Fruit fly (Drosophila melanogaster) whole organism, embryonic: Measurements from ENCODE around the gene mld.

Source experiments
- CG10274 ChIP-seq: fragments of 200-800 bp; sonication (Bioruptor generic); optimal IDR thresholded peaks from 3 replicates; lab custom pipeline; 2017; ENCODE audit warnings: missing biosample characterization, mild to moderate bottlenecking, missing genetic modification characterization
- CG12155 ChIP-seq: fragments of 200-800 bp; sonication (Bioruptor generic); optimal IDR thresholded peaks from 3 replicates; lab custom pipeline; 2016; ENCODE audit warnings: missing biosample characterization, missing genetic modification characterization
- CG12236 ChIP-seq: fragments of 200-800 bp; sonication (Bioruptor generic); optimal IDR thresholded peaks from 2 replicates; lab custom pipeline; 2016; ENCODE audit warnings: missing biosample characterization, missing genetic modification characterization
- CG12942 ChIP-seq: fragments of 200-800 bp; sonication (Bioruptor generic); optimal IDR thresholded peaks from 3 replicates; lab custom pipeline; 2016; ENCODE audit warnings: missing biosample characterization, missing genetic modification characterization
- CG15479 ChIP-seq: fragments of 200-800 bp; sonication (Bioruptor generic); optimal IDR thresholded peaks from 3 replicates; lab custom pipeline; 2019; ENCODE audit warnings: missing biosample characterization, mild to moderate bottlenecking, missing genetic modification characterization, moderate library complexity
- CG18619 ChIP-seq: fragments of 200-800 bp; sonication (Bioruptor generic); optimal IDR thresholded peaks from 3 replicates; lab custom pipeline; 2017; ENCODE audit warnings: missing biosample characterization, mild to moderate bottlenecking, missing genetic modification characterization
- CG31224 ChIP-seq: fragments of 200-800 bp; sonication (Bioruptor generic); IDR thresholded peaks from 2 replicates; pipeline ENCODE4 v1.3.6; 2022; ENCODE audit warnings: missing biosample characterization, missing genetic modification characterization
- CG32532 ChIP-seq: fragments of 200-800 bp; sonication (Bioruptor generic); IDR thresholded peaks from 2 replicates; pipeline ENCODE4 v1.3.6; 2022; ENCODE audit warnings: missing biosample characterization, missing genetic modification characterization
- CG4282 ChIP-seq: fragments of 200-800 bp; sonication (Bioruptor generic); optimal IDR thresholded peaks from 2 replicates; lab custom pipeline; 2016; ENCODE audit warnings: missing biosample characterization, missing genetic modification characterization
- CG4360 ChIP-seq: fragments of 200-800 bp; sonication (Bioruptor generic); IDR thresholded peaks from 2 replicates; pipeline ENCODE4 v1.3.6; 2022; ENCODE audit warnings: missing biosample characterization, missing genetic modification characterization
- CG5953 ChIP-seq: fragments of 200-800 bp; sonication (Bioruptor generic); IDR thresholded peaks from 2 replicates; pipeline ENCODE4 v1.3.6; 2022; ENCODE audit warnings: missing biosample characterization, missing genetic modification characterization
- CG6765 ChIP-seq: fragments of 200-800 bp; sonication (Bioruptor generic); optimal IDR thresholded peaks from 3 replicates; lab custom pipeline; 2017; ENCODE audit warnings: missing biosample characterization, mild to moderate bottlenecking, missing genetic modification characterization
- CG8290 ChIP-seq, 3 experiments: fragments of 200-800 bp; sonication (Bioruptor generic); optimal IDR thresholded peaks; 2 replicates each; lab custom pipeline; 2016 to 2019; ENCODE audit warnings: missing biosample characterization in 3 of 3, missing genetic modification characterization in 3 of 3, mild to moderate bottlenecking in 2 of 3, moderate library complexity in 1 of 3
- CG8359 ChIP-seq: fragments of 200-800 bp; sonication (Bioruptor generic); optimal IDR thresholded peaks from 2 replicates; lab custom pipeline; 2017; ENCODE audit warnings: missing biosample characterization, mild to moderate bottlenecking, missing genetic modification characterization, borderline replicate concordance
- Deaf1 ChIP-seq: fragments of 200-800 bp; optimal IDR thresholded peaks from 3 replicates; lab custom pipeline; 2019; ENCODE audit warnings: missing biosample characterization, mild to moderate bottlenecking, missing genetic modification characterization, moderate library complexity
- Elba2 ChIP-seq: fragments of 200-800 bp; sonication (Bioruptor generic); optimal IDR thresholded peaks from 3 replicates; lab custom pipeline; 2016; ENCODE audit warnings: missing biosample characterization, missing genetic modification characterization
- Ets65A ChIP-seq: fragments of 200-800 bp; sonication (Bioruptor generic); peaks from one replicate; lab custom pipeline; 2016; ENCODE audit warnings: missing biosample characterization, missing genetic modification characterization
- Gsc ChIP-seq: fragments of 200-800 bp; sonication (Bioruptor generic); IDR thresholded peaks from 2 replicates; pipeline ENCODE4 v1.3.6; 2022; ENCODE audit warnings: missing biosample characterization, missing genetic modification characterization
- Hand ChIP-seq: fragments of 200-800 bp; sonication (Bioruptor generic); optimal IDR thresholded peaks from 2 replicates; lab custom pipeline; 2017; ENCODE audit warnings: mild to moderate bottlenecking, missing biosample characterization, missing genetic modification reagents, missing genetic modification characterization
- Med ChIP-seq: fragments of 200-800 bp; sonication (Bioruptor generic); peaks from one replicate; lab custom pipeline; 2016; ENCODE audit warnings: missing biosample characterization, missing genetic modification characterization, mild to moderate bottlenecking, inconsistent platforms, moderate library complexity
- NC2β ChIP-seq: fragments of 200-800 bp; sonication (Bioruptor generic); optimal IDR thresholded peaks from 2 replicates; lab custom pipeline; 2016; ENCODE audit warnings: missing biosample characterization, missing genetic modification characterization
- Ravus ChIP-seq: fragments of 200-800 bp; sonication (Bioruptor generic); IDR thresholded peaks from 2 replicates; pipeline ENCODE4 v1.3.6; 2022; ENCODE audit warnings: missing biosample characterization, missing genetic modification characterization
- Rfx ChIP-seq: fragments of 200-800 bp; sonication (Bioruptor generic); IDR thresholded peaks from 2 replicates; pipeline ENCODE4 v1.3.6; 2022; ENCODE audit warnings: missing biosample characterization, missing genetic modification characterization
- Vsx1 ChIP-seq: fragments of 200-800 bp; sonication (Bioruptor generic); optimal IDR thresholded peaks from 2 replicates; lab custom pipeline; 2017; ENCODE audit warnings: missing biosample characterization, mild to moderate bottlenecking, missing genetic modification characterization, missing genetic modification reagents
- Xrp1 ChIP-seq: fragments of 200-800 bp; sonication (Bioruptor generic); IDR thresholded peaks from 2 replicates; pipeline ENCODE4 v1.3.6; 2022; ENCODE audit warnings: missing biosample characterization, missing genetic modification characterization
- YL-1 ChIP-seq: fragments of 200-800 bp; sonication (Bioruptor generic); optimal IDR thresholded peaks from 3 replicates; lab custom pipeline; 2017; ENCODE audit warnings: missing biosample characterization, mild to moderate bottlenecking, missing genetic modification characterization
- abd-A ChIP-seq: fragments of 200-800 bp; sonication (Bioruptor generic); optimal IDR thresholded peaks from 3 replicates; lab custom pipeline; 2019; ENCODE audit warnings: missing biosample characterization, mild to moderate bottlenecking, missing genetic modification characterization, moderate library complexity
- ash1 ChIP-seq: fragments of 200-800 bp; sonication (Bioruptor generic); optimal IDR thresholded peaks from 2 replicates; lab custom pipeline; 2018; ENCODE audit warnings: missing biosample characterization, mild to moderate bottlenecking, missing genetic modification characterization
- bigmax ChIP-seq: fragments of 200-800 bp; sonication (Bioruptor generic); optimal IDR thresholded peaks from 2 replicates; lab custom pipeline; 2018; ENCODE audit warnings: missing biosample characterization, mild to moderate bottlenecking, missing genetic modification characterization
- chinmo ChIP-seq: fragments of 200-800 bp; sonication (Bioruptor generic); IDR thresholded peaks from 4 replicates; pipeline ENCODE4 v1.3.6; 2022; ENCODE audit warnings: missing biosample characterization, missing genetic modification characterization; ENCODE audit not compliant: partially characterized antibody
- crol ChIP-seq: fragments of 200-800 bp; sonication (Bioruptor generic); IDR thresholded peaks from 2 replicates; pipeline ENCODE4 v1.3.6; 2022; ENCODE audit warnings: missing biosample characterization, missing genetic modification characterization
- dan ChIP-seq: fragments of 200-800 bp; sonication (Bioruptor generic); IDR thresholded peaks from 2 replicates; pipeline ENCODE4 v1.3.6; 2022; ENCODE audit warnings: missing biosample characterization, missing genetic modification characterization
- danr ChIP-seq: fragments of 200-800 bp; sonication (Bioruptor generic); IDR thresholded peaks from 2 replicates; pipeline ENCODE4 v1.3.6; 2022; ENCODE audit warnings: missing biosample characterization, missing genetic modification characterization
- dmrt11E ChIP-seq: fragments of 200-800 bp; sonication (Bioruptor generic); optimal IDR thresholded peaks from 3 replicates; lab custom pipeline; 2018; ENCODE audit warnings: missing biosample characterization, mild to moderate bottlenecking, missing genetic modification characterization, moderate library complexity
- ewg ChIP-seq: fragments of 200-800 bp; sonication (Bioruptor generic); optimal IDR thresholded peaks from 3 replicates; lab custom pipeline; 2017; ENCODE audit warnings: mild to moderate bottlenecking, missing biosample characterization, missing genetic modification reagents, missing genetic modification characterization
- grn ChIP-seq: fragments of 200-800 bp; sonication (Bioruptor generic); optimal IDR thresholded peaks from 3 replicates; lab custom pipeline; 2017; ENCODE audit warnings: missing biosample characterization, missing genetic modification characterization
- gt ChIP-seq: fragments of 200-800 bp; sonication (Bioruptor generic); IDR thresholded peaks from 2 replicates; pipeline ENCODE4 v1.3.6; 2022; ENCODE audit warnings: missing biosample characterization, missing genetic modification characterization
- mld ChIP-seq: fragments of 200-800 bp; sonication (Bioruptor generic); IDR thresholded peaks from 3 replicates; pipeline ENCODE4 v1.3.6; 2022; ENCODE audit warnings: missing biosample characterization, missing genetic modification characterization; ENCODE audit not compliant: partially characterized antibody
- nerfin-1 ChIP-seq: fragments of 200-800 bp; sonication (Bioruptor generic); optimal IDR thresholded peaks from 3 replicates; lab custom pipeline; 2019; ENCODE audit warnings: missing biosample characterization, mild to moderate bottlenecking, missing genetic modification characterization, moderate library complexity
- onecut ChIP-seq: fragments of 200-800 bp; sonication (Bioruptor generic); IDR thresholded peaks from 2 replicates; pipeline ENCODE4 v1.3.6; 2022; ENCODE audit warnings: missing biosample characterization, missing genetic modification characterization
- org-1 ChIP-seq: fragments of 200-800 bp; sonication (Bioruptor generic); optimal IDR thresholded peaks from 2 replicates; lab custom pipeline; 2017; ENCODE audit warnings: missing biosample characterization, missing genetic modification characterization
- phol ChIP-seq: fragments of 200-800 bp; sonication (Bioruptor generic); optimal IDR thresholded peaks from 3 replicates; lab custom pipeline; 2018; ENCODE audit warnings: missing biosample characterization, mild to moderate bottlenecking, missing genetic modification characterization, moderate library complexity
- pnt ChIP-seq: fragments of 200-800 bp; sonication (Bioruptor generic); optimal IDR thresholded peaks from 3 replicates; lab custom pipeline; 2016; ENCODE audit warnings: missing biosample characterization, missing genetic modification characterization
- seq ChIP-seq: fragments of 200-800 bp; sonication (Bioruptor generic); IDR thresholded peaks from 2 replicates; pipeline ENCODE4 v1.3.6; 2022; ENCODE audit warnings: missing biosample characterization, missing genetic modification characterization
- zfh2 ChIP-seq: fragments of 200-800 bp; sonication (Bioruptor generic); optimal IDR thresholded peaks from 2 replicates; lab custom pipeline; 2016; ENCODE audit warnings: missing biosample characterization, missing genetic modification characterization

The mld gene

DNA sequence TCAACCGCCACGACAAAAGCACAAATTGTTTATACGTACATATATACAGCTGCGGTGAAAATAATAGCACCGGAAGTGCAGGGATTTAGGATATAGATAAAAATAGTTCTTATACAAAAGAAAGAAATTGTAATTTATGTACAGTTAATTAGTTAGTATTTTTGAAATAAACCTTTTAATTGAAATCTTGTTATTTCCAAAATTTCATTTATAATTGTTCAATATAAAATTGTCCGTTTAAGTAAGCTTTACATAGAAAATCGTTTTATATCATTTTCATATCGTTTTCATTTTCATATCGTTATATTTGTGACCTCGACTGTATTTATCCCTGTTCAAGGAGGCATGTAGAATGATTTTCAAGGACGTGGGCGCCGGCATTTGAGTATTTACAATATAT, 11.3 kb upstream of the mld start (continued):
- TF ChIP-seq CG12155 (GFP tag; lab: Kevin White, UChicago) (peak; percentile 36), dmrt11E (tag; lab: Kevin White, UChicago) (no peak), bigmax (no peak), Elba2 (GFP tag; lab: Kevin White, UChicago) (no peak), Vsx1 (GFP tag; lab: Kevin White, UChicago) (no peak), gt (GFP tag; lab: Robert Waterston, UW) (no peak), ewg (GFP tag; lab: Kevin White, UChicago) (no peak), CG6765 (GFP tag; lab: Kevin White, UChicago) (peak; percentile 78), CG12942 (GFP tag; lab: Kevin White, UChicago) (no peak), Ravus (no peak), CG4282 (GFP tag; lab: Kevin White, UChicago) (no peak), dan (GFP tag; lab: Robert Waterston, UW) (no peak), Deaf1 (tag; lab: Kevin White, UChicago) (peak; percentile 38), abd-A (peak; percentile 50), NC2β (GFP tag; lab: Kevin White, UChicago) (no peak), CG8359 (GFP tag; lab: Kevin White, UChicago) (no peak), zfh2 (GFP tag; lab: Kevin White, UChicago) (no peak), CG10274 (GFP tag; lab: Kevin White, UChicago) (no peak), CG15479 (GFP tag; lab: Kevin White, UChicago) (no peak), CG12236 (no peak), grn (GFP tag; lab: Kevin White, UChicago) (no peak), Xrp1 (GFP tag; lab: Robert Waterston, UW) (peak; percentile 51; the same call in 1 of the 2 replicates), org-1 (GFP tag; lab: Kevin White, UChicago) (peak; percentile 67), danr (GFP tag; lab: Robert Waterston, UW) (no peak)

DNA sequence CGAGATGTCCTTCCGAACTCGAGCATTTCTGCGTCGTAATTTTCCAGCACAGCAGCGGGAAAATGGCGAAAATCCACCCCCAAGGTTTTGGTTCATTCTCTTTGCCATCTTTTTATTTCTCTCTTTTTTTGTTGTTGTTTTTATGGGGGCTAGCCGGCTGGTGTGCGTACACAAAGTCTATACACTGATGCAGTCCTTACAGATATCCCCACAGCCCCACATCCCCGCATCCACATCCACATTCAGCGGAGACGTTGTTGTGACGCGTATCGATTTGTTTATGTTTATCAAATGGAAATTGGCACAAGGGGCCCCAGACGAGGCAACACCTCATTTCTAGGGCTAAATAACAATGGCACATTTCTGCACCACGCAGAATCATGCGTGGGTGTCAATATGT, 10.3 kb upstream of the mld start:
- TF ChIP-seq CG18619 (no peak), Rfx (GFP tag; lab: Robert Waterston, UW) (peak; percentile 18; the same call in 1 of the 2 replicates), Ets65A (GFP tag; lab: Kevin White, UChicago) (no peak), onecut (GFP tag; lab: Robert Waterston, UW) (peak; percentile 92), nerfin-1 (tag; lab: Kevin White, UChicago) (peak; percentile 66), abd-A (peak; percentile 82), Hand (no peak), CG4360 (GFP tag; lab: Robert Waterston, UW) (0 out of 2 replicates have a peak, but pooled peaks have one; percentile 29), Xrp1 (GFP tag; lab: Robert Waterston, UW) (no peak), pnt (GFP tag; lab: Kevin White, UChicago) (no peak), ewg (GFP tag; lab: Kevin White, UChicago) (peak; percentile 10), ash1 (GFP tag; lab: Kevin White, UChicago) (no peak), seq (GFP tag; lab: Robert Waterston, UW) (peak; percentile 39; the same call in 1 of the 2 replicates), Deaf1 (tag; lab: Kevin White, UChicago) (peak; percentile 44), Gsc (GFP tag; lab: Robert Waterston, UW) (no peak), YL-1 (GFP tag; lab: Kevin White, UChicago) (no peak), Elba2 (GFP tag; lab: Kevin White, UChicago) (no peak), CG31224 (GFP tag; lab: Robert Waterston, UW) (no peak), CG8290 (GFP tag; optimal IDR thresholded peaks at IDR 0.05; lab: Kevin White, UChicago) (no peak), CG8290 (tag; optimal IDR thresholded peaks at IDR 0.05; lab: Kevin White, UChicago) (peak in 1 of 2 experiments; percentile 4), chinmo (GFP tag; lab: Robert Waterston, UW) (peak; percentile 42; the same call in 1 of the 4 replicates), crol (GFP tag; lab: Robert Waterston, UW) (peak; percentile 40; the same call in 1 of the 2 replicates), Med (GFP tag; lab: Kevin White, UChicago) (peak; percentile 90), mld (GFP tag; lab: Robert Waterston, UW) (peak; percentile 50; the same call in 1 of the 3 replicates), phol (tag; lab: Kevin White, UChicago) (no peak), CG5953 (GFP tag; lab: Robert Waterston, UW) (no peak), CG32532 (GFP tag; lab: Robert Waterston, UW) (no peak)
